Worm (Caenorhabditis elegans) whole organism, L2 larva: ENCODE data around the gene sru-1.

Experiments used
- F13H6.1 ChIP-seq: sonication (generic microtip); optimal IDR thresholded peaks from 2 replicates; lab custom pipeline; 2016; ENCODE audit warnings: missing genetic modification characterization, missing compliant biosample characterization
- ZK546.5 ChIP-seq: sonication (generic microtip); optimal IDR thresholded peaks from 2 replicates; lab custom pipeline; 2017; ENCODE audit warnings: missing biosample characterization, missing genetic modification characterization
- ama-1 ChIP-seq: fragments of 150-350 bp; optimal IDR thresholded peaks from 2 replicates; lab custom pipeline; 2018; ENCODE audit warnings: inconsistent platforms
- snpc-4 ChIP-seq: fragments of 150-350 bp; optimal IDR thresholded peaks from 2 replicates; lab custom pipeline; 2014; ENCODE audit warnings: missing biosample characterization, missing genetic modification characterization

DNA sequence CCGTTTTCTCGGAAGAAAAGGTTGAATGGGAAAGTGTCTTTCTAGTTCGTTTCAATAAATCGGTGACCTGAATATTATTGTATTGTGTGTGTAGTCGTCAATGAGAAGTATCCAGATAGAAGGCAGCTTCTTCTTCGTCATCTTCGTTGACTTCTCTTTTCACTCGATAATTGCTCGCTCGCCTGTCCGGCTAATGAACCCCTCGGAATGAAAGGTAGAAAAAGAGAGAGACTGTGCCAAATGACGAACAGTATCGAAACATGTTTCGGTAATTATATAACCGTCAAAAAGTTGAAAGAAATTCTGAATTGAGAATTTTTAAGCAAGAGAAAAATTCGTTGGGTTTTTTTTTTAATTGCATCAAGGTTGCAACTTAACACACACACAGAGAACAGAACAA lies 31.0 kb upstream of the sru-1 start, which contains the start of gene cutl-17:
- TF ChIP-seq ama-1 (lab: Kevin White, UChicago) (no peak), ZK546.5 (no peak), F13H6.1 (tag; lab: Kevin White, UChicago) (no peak), snpc-4 (no peak)
